Fruit fly (Drosophila melanogaster): ENCODE data around the gene CG31683.
A peak's percentile ranks its signal among the peaks of the same experiment; 100 is the strongest.

Gene CG31683

dm6 chr2L:20414750-20415211 is 35.0 kb downstream of the CG31683 start, which contains the start of gene CG10947:
CG10947 (minus strand) TSS chr2L:20414800.
- TF ChIP-seq CTCF (optimal IDR thresholded peaks at IDR 0.05), result peak; percentile 84 to 91
- no peak for TF ChIP-seq CG8478 (optimal IDR thresholded peaks at IDR 0.05)

DNA sequence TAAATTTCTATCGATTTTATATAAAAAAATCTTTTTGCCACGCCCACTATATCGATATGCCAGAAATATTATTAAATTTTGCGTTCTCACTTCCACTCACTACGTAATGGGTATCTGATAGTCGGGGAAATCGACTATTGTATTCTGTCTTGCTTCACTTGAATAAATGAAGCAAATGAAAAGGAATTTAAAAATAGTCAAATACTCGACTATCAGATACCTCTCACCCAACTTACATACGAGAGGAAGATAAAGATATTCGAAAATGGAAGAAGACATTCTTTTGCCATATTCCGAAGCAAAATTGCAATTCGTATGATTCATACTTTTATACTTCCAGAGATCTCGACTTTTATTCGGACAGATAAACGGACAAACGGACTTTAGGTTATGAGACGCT is 35.9 kb downstream of the CG31683 start:
- TF ChIP-seq CG8478 (optimal IDR thresholded peaks at IDR 0.05), result no peak
- no peak for TF ChIP-seq CTCF (optimal IDR thresholded peaks at IDR 0.05)

DNA sequence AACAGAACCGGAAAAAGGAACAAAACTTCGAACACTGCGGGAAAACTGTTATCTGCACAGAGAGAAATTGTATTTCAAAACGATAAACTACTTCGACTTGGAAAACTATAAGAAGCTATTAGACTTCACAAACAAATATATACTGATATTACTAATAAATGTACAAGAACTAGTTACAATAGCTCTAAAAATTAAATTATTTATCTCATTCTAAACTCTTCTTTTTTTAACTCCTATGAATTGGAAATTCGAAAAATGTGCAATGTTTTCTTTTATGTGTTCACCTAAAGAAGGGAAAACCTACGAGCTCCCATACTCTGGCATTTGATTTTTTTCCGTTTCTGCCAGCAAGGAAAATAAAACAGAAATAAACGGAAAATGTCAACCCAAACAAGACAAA is 48.4 kb downstream of the CG31683 start:
- TF ChIP-seq CTCF (optimal IDR thresholded peaks at IDR 0.05) (no peak), CG8478 (optimal IDR thresholded peaks at IDR 0.05) (no peak)

DNA sequence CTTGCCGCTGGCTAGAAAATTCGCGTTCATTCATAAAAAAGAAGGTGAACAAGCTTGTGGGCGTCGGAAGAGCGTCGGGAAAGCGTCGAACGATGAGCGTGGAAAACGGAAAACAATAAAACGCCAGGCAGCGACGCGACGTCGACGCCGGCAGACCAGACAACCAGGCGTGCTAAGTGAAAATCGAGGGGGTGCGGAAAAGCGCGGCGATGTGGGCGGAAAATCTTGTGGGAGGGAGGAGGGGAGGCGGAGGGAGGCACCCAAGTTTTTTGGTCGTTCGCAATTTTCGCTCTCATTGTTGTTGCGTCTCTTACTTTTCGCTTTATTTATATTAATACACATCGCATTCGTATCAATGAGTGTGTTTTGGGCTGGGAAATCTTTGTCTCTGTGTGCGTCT is 48.9 kb downstream of the CG31683 start:
- TF ChIP-seq CTCF (optimal IDR thresholded peaks at IDR 0.05) (no peak), CG8478 (optimal IDR thresholded peaks at IDR 0.05) (no peak)

dm6 chr2L:20399239-20399638 is 50.5 kb downstream of the CG31683 start:
- no peak for TF ChIP-seq CTCF (optimal IDR thresholded peaks at IDR 0.05)
- TF ChIP-seq CG8478 (optimal IDR thresholded peaks at IDR 0.05), result no peak

All from S2 (cell line).